Worm (Caenorhabditis elegans): ENCODE data around the gene C08B11.9.

C08B11.9 gene

DNA sequence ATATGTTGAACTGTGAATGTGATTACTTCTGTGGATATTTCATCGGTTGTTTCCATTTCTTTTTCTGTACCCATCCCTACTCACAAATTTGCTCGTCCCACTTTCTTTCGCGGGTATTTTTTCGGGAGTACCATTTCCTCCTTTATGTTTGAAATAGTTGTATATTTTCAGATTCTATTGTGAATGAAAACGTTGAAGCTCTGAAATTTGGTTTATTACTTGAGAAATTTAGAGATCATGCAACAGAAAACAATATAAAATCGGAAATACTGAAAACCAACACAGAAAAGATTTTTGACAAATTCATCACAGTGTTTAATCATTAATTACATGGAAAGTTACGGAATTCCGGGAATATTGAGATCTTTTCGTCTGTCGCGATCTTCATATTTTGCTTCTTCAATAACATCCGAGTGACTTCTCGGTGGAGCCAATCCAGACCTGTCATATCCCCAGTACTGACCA is 17.4 kb downstream of the C08B11.9 start:
- TF ChIP-seq nhr-67 (tag; optimal IDR thresholded peaks at IDR 0.05) (no peak), lin-39 (tag; optimal IDR thresholded peaks at IDR 0.05) (no peak), daf-12 (tag; optimal IDR thresholded peaks at IDR 0.05) (no peak), egl-5 (tag; optimal IDR thresholded peaks at IDR 0.05) (no peak), lsy-12 (tag; optimal IDR thresholded peaks at IDR 0.05) (no peak), fos-1 (tag; optimal IDR thresholded peaks at IDR 0.05) (no peak), pqm-1 (tag; optimal IDR thresholded peaks at IDR 0.05) (no peak), snpc-4 (tag; optimal IDR thresholded peaks at IDR 0.05) (no peak), unc-62 (GFP tag; optimal IDR thresholded peaks at IDR 0.05) (no peak), skn-1 (tag; optimal IDR thresholded peaks at IDR 0.05) (no peak), ZK546.5 (tag; optimal IDR thresholded peaks at IDR 0.05) (no peak), egl-27 (tag; optimal IDR thresholded peaks at IDR 0.05) (no peak), ztf-11 (tag; optimal IDR thresholded peaks at IDR 0.05) (no peak), ama-1 (optimal IDR thresholded peaks at IDR 0.05) (peak; percentile 42), fkh-2 (tag; optimal IDR thresholded peaks at IDR 0.05) (no peak), nhr-11 (tag; optimal IDR thresholded peaks at IDR 0.05) (no peak), aly-2 (tag; optimal IDR thresholded peaks at IDR 0.05) (no peak), lin-15B (tag; optimal IDR thresholded peaks at IDR 0.05) (no peak), ceh-82 (tag; optimal IDR thresholded peaks at IDR 0.05) (no peak), nhr-25 (tag; optimal IDR thresholded peaks at IDR 0.05) (peak; percentile 21), hmg-11 (tag; optimal IDR thresholded peaks at IDR 0.05) (no peak), sea-2 (GFP tag; optimal IDR thresholded peaks at IDR 0.05) (no peak), jun-1 (tag; optimal IDR thresholded peaks at IDR 0.05) (no peak), nhr-23 (tag; optimal IDR thresholded peaks at IDR 0.05) (peak; percentile 6), elt-1 (tag; optimal IDR thresholded peaks at IDR 0.05) (no peak), nhr-237 (tag; optimal IDR thresholded peaks at IDR 0.05) (no peak), nhr-12 (tag; optimal IDR thresholded peaks at IDR 0.05) (no peak), ztf-4 (tag; optimal IDR thresholded peaks at IDR 0.05) (peak; percentile 73), nhr-77 (tag; optimal IDR thresholded peaks at IDR 0.05) (no peak), nhr-28 (tag; optimal IDR thresholded peaks at IDR 0.05) (no peak), nhr-43 (tag; optimal IDR thresholded peaks at IDR 0.05; ENCODE audit: poor library complexity, severe bottlenecking) (peak; percentile 34), elt-3 (tag; optimal IDR thresholded peaks at IDR 0.05) (no peak), elt-2 (tag; optimal IDR thresholded peaks at IDR 0.05) (peak; percentile 6)

DNA sequence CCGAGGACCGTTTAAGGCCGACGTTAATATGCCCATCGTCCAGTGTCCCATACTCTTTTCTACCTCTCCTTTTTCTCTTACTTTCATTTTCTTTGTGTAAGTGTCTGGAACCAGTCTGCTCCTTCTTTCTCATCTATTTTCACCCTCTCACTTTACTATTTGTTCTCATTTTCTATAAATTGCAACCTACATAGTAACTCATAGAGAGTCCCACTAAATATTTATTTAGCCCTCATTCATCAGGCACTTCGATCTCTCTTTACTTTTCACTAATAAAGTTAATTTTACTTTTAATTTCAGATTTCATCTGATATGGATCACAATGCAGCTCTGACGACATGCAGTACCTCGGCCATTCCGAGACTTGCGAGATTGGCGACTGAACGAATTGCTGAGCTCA is 20.6 kb downstream of the C08B11.9 start, which contains the start of gene zyg-11:
zyg-11 (plus strand) TSS at position 301 of the 400 bp plus-strand sequence.
- TF ChIP-seq nhr-11 (tag; optimal IDR thresholded peaks at IDR 0.05) (no peak), mml-1 (tag; optimal IDR thresholded peaks at IDR 0.05) (no peak), lsy-12 (tag; optimal IDR thresholded peaks at IDR 0.05) (no peak), nhr-43 (tag; optimal IDR thresholded peaks at IDR 0.05; ENCODE audit: poor library complexity, severe bottlenecking) (no peak), pha-4 (tag; optimal IDR thresholded peaks at IDR 0.05) (peak; percentile 7), mdl-1 (tag; optimal IDR thresholded peaks at IDR 0.05) (no peak), nhr-77 (tag; optimal IDR thresholded peaks at IDR 0.05) (no peak), unc-39 (tag; optimal IDR thresholded peaks at IDR 0.05) (no peak), pqm-1 (tag; optimal IDR thresholded peaks at IDR 0.05) (no peak), sea-2 (GFP tag; optimal IDR thresholded peaks at IDR 0.05) (no peak), nhr-67 (tag; optimal IDR thresholded peaks at IDR 0.05) (no peak), zag-1 (tag; optimal IDR thresholded peaks at IDR 0.05) (no peak), ceh-28 (tag; optimal IDR thresholded peaks at IDR 0.05) (no peak), lin-15B (tag; optimal IDR thresholded peaks at IDR 0.05) (peak; percentile 63), ztf-4 (tag; optimal IDR thresholded peaks at IDR 0.05) (no peak), nhr-237 (tag; optimal IDR thresholded peaks at IDR 0.05) (no peak)

DNA sequence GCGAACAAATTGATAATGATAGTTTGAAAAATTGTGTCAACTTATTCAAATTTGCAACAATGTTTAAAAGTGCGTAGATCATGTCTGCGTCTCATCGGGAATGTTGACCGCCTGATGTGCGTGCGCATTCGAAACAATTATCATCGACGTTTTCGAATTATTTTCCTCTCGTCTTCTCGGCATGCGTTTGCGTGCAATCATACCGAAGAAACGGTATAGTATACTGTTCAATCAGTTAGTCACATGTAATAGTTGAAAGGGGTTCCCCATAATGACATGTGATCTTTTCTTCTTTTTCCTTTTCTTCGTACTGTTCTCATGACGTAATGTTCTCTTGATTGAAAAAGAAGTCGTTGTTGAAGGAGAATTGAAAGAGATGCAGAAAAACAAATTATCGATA is 21.2 kb downstream of the C08B11.9 start:
- peak; percentile 49 for TF ChIP-seq nfya-1 (tag; optimal IDR thresholded peaks at IDR 0.05; ENCODE audit: insufficient read depth)
- TF ChIP-seq nhr-43 (tag; optimal IDR thresholded peaks at IDR 0.05; ENCODE audit: poor library complexity, severe bottlenecking): peak; percentile 91
- TF ChIP-seq ceh-28 (tag; optimal IDR thresholded peaks at IDR 0.05): peak; percentile 34
- TF ChIP-seq mml-1 (tag; optimal IDR thresholded peaks at IDR 0.05): no peak
- peak; percentile 83 for TF ChIP-seq jun-1 (tag; optimal IDR thresholded peaks at IDR 0.05)
- peak; percentile 26 for TF ChIP-seq tbx-2 (tag; optimal IDR thresholded peaks at IDR 0.05)
- TF ChIP-seq nhr-25 (tag; optimal IDR thresholded peaks at IDR 0.05): peak; percentile 93
- TF ChIP-seq egl-27 (tag; optimal IDR thresholded peaks at IDR 0.05): no peak
- peak; percentile 57 for TF ChIP-seq ama-1 (optimal IDR thresholded peaks at IDR 0.05)
- peak; percentile 96 for TF ChIP-seq pqm-1 (tag; optimal IDR thresholded peaks at IDR 0.05)
- peak; percentile 77 for TF ChIP-seq lsy-12 (tag; optimal IDR thresholded peaks at IDR 0.05)
- no peak for TF ChIP-seq aly-2 (tag; optimal IDR thresholded peaks at IDR 0.05)
- TF ChIP-seq pha-4 (tag; optimal IDR thresholded peaks at IDR 0.05): peak; percentile 32
- no peak for TF ChIP-seq ceh-9 (tag; optimal IDR thresholded peaks at IDR 0.05)
- peak in 2 of 3 experiments; percentile 46 to 59 for TF ChIP-seq elt-3 (tag; optimal IDR thresholded peaks at IDR 0.05)
- TF ChIP-seq nhr-23 (tag; optimal IDR thresholded peaks at IDR 0.05): peak; percentile 96
- peak; percentile 73 for TF ChIP-seq mdl-1 (tag; optimal IDR thresholded peaks at IDR 0.05)
- TF ChIP-seq elt-2 (tag; optimal IDR thresholded peaks at IDR 0.05): peak; percentile 89
- no peak for TF ChIP-seq skn-1 (tag; optimal IDR thresholded peaks at IDR 0.05)
